Fruit fly (Drosophila melanogaster) S2 (cell line): ENCODE data around the gene CG31262.

Experiments
- CG8478 ChIP-seq: fragments of >200 bp; optimal IDR thresholded peaks from 2 replicates; lab custom pipeline; 2018
- CTCF ChIP-seq, 2 experiments: fragments of >200 bp; optimal IDR thresholded peaks; 2 replicates each; lab custom pipeline; 2018

CG31262 gene

DNA sequence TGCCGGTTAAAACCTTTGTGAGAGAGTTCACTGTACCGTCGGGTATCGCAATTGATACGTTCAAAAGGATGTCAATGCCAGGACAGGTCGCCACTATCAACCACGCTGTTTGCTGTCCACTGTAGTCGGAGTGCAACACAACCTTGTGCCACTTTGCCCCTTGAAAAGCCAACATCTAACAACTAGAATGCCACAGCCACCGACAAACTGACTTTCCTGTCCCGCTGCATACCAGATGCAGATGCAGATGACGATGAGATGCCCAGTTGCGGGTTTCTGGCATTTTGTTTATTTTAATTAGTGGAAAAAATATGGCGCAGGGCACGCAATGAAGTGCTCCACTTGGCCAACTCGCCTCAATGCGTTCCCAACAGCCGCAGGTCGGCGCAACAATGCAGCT is at the start of gene CG31262:
CG31262 (minus strand) TSS at position 101 of the 400 bp plus-strand sequence.
- TF ChIP-seq CTCF (optimal IDR thresholded peaks at IDR 0.05; lab: Kevin White, UChicago) (no peak), CG8478 (no peak)

DNA sequence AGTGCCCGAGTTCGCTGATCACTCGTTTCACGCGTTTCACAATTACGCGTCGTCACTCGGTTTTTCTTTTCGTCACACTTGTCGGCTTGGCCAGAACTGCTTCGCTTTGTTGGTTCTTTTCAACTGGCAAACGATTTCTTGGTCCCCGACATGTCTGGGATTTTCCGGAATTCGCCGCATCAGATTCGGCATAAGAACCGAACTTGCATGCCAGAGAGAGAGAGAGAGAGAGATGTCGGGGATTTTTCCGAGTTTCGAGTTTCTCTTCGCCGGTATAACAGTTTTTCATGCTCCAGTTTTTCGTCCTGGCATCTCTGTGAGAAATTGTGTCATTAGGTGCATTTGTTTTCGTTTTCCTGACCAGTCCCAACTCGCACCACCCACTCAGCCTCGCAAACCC is 42.1 kb upstream of the CG31262 start, which contains the start of the genes beat-IIb and CG44257:
beat-IIb (minus strand) TSS at position 101 of the 400 bp plus-strand sequence.
CG44257 (plus strand) TSS at position 330 of the 400 bp plus-strand sequence.
- TF ChIP-seq CG8478 (no peak), CTCF (optimal IDR thresholded peaks at IDR 0.05; lab: Kevin White, UChicago) (no peak)

DNA sequence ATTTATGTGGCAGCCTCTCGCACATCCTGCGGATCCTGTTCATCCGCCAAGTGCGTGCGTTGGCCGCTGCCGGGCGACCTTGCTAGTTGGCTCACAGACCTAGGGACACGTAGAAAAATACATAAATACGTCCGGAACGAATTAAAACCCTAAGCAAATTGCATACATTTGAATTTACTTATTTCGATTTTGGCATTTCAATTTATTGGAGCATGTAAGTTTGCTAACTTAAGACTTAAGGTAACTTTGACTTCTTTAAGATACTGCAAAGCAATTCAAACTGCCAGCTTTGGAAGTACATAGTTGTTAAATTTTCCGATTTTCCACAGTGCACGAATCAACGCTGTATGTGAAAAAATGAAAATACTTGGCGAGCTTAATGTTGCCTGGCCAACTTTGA is 31.2 kb upstream of the CG31262 start, which contains the start of gene CG44259:
CG44259 (minus strand) TSS at position 101 of the 400 bp plus-strand sequence.
- TF ChIP-seq CTCF (optimal IDR thresholded peaks at IDR 0.05; lab: Kevin White, UChicago) (no peak), CG8478 (no peak)

DNA sequence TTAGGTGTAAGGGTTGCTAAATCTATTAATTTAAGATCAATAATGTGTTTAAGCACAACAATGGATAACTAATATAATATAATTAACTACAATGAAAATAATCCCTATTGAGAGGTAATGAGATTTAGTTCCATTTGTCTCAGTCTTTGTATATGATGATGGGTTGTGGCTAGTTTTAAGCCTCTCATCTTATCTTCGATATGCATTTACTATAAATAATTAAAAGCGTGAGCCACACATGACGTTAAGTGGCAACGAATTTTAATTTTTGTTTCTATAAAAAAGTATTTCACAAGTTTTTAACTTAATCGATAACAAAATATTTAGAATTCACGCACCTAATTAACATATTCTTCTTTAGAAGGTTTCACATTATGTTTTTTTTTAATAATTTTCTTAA is 28.4 kb upstream of the CG31262 start:
- TF ChIP-seq CTCF (optimal IDR thresholded peaks at IDR 0.05; lab: Kevin White, UChicago) (no peak), CG8478 (no peak)

DNA sequence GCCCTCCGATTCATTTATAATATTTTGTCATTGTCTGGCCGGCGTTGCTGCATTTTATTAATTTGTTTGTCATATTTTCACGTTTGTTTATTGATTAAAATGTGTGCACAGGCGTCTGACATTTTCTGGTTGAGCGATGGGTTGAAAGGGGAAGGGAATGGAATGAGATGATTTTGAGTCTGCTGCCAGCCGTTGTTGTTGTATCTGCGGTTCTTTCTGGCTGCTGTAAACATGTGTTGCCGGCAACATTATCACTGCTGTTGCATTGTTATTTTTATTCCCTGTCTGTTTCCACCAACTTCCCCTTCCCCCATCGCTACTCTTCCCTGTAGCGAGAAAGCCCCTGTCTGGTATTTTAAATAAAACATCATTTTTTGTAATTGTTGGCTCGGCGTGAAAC is 26.4 kb upstream of the CG31262 start:
- no peak for TF ChIP-seq CG8478
- TF ChIP-seq CTCF (optimal IDR thresholded peaks at IDR 0.05; lab: Kevin White, UChicago) = no peak

DNA sequence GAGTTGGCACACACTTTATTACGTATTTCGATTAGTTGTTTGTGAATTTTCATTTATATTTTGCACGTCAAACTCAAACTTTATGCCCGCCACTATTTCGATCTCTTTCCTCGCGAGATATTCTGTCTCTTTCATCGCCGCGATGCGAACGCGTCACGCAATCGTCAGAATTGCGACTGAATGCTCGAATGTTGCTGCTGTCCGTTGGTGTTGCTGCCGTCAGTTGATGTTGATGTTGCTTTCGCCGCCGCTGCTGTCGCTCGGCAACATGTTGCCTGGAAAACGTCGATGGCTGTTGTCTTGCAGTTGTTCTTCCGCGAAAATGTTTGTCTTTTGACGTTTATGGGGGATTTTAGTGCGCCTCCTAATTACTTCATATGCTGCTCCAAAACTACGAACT is 24.8 kb upstream of the CG31262 start:
- TF ChIP-seq CTCF (optimal IDR thresholded peaks at IDR 0.05; lab: Kevin White, UChicago) (no peak), CG8478 (no peak)

DNA sequence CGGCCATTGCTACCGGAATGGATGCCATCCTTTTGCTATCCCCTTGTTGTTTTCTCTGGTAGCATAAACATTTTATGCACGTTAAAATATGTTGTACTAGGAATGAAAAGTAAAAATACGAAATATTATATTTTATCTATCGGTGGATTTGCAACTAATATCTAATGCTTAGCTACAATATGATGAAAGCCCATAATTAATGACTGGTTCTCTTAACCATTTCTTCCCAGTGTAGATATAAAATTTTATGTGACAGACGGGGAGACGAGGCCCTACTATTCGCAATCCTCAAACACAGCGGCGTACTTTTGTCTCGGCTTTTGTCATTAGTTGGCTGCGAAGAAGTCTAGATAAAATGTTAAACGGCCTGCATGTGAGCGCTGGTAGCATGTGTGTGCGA is 14.1 kb upstream of the CG31262 start:
- TF ChIP-seq CTCF (optimal IDR thresholded peaks at IDR 0.05; lab: Kevin White, UChicago) = no peak

DNA sequence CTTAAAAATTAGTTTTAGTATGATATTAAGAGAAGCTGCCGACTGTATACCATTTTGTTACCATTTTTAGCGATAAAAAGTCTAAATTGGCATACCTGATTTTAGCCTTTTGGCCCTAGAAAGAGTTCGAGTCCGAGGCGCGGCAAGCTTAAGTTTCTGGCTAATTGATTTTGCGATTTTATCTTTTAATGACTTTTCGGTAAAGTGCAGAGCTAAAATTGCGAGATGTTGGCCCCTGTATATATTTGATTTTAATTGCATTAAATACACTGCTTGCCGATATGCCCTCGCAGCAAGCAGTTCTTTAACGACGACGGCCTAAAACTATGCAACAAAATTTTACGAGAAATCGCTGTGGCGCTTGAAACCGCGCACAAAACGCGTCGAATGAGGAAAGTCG is 8.7 kb upstream of the CG31262 start:
- TF ChIP-seq CTCF (optimal IDR thresholded peaks at IDR 0.05; lab: Kevin White, UChicago) (peak; percentile 39 to 47), CG8478 (no peak)

DNA sequence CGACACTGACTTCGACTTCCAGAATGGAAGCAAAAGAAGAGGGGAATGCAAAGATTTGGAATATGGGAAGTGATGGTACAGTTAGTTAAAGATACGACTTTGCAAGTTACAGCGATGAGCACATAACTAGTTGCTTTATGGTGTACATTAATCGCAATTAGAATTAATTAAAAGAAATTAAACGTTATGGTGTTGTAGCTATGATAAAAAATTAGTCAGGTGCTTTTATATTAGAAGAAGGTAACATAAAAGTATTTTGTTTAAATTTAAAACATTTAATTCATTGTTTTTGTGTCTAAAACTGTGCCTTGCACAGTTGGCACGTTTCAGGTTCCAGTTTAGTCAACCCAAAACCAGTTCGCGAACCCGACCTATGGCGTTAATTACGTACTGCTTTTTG is 2.9 kb downstream of the CG31262 start:
- TF ChIP-seq CG8478 (no peak), CTCF (optimal IDR thresholded peaks at IDR 0.05; lab: Kevin White, UChicago) (no peak)

DNA sequence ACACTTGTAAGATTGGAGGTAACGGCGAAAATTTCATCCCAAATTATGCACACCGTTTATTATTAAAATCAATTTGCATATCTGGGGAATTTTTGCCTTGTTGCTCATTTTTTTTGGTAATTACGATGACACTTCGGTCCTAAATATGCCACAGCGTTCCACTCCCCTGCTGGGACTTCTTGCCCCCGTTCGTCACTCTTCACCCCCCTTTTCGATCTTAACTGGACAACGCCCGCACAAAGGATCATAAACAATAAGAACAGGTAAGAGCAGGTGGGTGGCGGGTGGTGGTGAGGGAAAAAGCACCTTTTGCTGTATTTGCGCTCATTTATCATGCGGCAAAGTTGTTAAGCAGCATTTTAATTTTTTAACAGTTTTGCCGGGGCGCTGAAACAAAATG is 12.9 kb downstream of the CG31262 start:
- TF ChIP-seq CG8478 = no peak

DNA sequence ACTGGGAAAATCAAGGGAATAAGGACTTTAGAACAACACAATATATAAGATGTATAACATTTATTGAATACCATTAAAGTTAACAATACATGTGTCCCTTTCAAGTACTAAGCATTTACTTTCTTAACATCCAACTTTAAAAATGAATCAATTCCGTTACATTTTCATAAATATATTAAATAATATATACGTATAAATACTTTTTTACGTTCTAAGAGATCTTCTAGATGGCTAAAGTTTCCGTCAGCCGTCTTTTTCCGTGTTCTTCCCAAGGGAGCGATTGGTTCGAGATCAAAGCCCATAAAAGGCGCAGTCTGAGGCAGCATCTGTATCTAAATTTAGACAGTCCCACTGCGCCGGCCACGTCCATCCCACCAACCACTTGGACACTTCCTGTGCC is 16.1 kb downstream of the CG31262 start:
- TF ChIP-seq CTCF (optimal IDR thresholded peaks at IDR 0.05; lab: Kevin White, UChicago) = no peak
- no peak for TF ChIP-seq CG8478

DNA sequence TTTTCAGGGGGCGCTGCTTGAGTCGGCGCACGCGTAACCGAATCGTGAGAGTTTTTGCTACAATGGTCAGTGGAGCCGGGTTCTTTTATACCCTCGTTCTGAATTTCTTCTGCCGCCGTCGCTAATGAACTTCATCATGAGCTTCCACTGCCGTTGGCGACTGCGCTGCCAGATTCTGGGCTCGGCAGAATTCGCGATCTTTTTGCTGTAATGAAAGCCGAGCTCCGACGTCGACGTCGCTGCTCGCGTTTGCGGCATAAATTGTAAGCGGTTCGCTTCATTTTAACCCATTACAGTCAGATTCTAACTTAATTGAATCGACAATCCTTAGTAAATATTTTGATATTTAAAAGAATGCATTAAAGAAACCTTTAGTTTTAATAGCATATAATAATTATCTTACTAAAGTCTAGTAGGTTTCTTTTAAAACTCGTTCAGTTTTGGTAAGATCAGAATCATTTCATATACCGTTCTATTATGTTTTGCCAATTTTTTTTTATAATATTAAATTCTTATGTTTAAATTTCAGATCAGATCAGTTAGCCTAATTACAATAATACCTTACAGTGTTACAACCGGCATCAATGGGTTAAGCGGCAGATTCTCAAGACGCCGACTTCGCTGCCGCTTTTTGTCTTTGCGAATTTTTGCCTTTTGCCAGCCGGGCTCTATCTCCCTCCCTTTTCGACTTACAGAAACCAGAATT is 20.6 kb downstream of the CG31262 start, which contains the start of gene Mur89F:
Mur89F (minus strand) TSS at position 51 of the 706 bp plus-strand sequence.
- no peak for TF ChIP-seq CG8478
- TF ChIP-seq CTCF (optimal IDR thresholded peaks at IDR 0.05; lab: Kevin White, UChicago) = no peak

DNA sequence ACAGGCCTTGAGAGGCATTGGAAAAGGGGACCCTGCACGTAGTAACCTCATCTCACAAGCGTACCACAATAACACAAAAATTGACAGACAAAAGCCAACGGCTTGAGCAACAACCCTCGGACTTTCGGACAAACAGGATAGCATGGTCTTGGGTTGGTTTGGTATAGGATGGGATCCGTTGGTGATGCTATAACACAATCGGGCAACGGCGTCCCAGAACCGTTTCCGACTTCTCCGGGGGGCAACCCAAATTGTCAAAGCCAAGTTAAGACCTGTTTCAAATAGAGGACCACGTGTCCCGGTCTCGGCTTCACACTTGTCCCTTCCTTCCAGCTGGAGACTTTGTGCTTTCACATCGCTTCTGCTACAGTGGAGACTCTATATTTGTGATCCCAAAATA is 25.3 kb downstream of the CG31262 start:
- no peak for TF ChIP-seq CTCF (optimal IDR thresholded peaks at IDR 0.05; lab: Kevin White, UChicago)
- no peak for TF ChIP-seq CG8478

DNA sequence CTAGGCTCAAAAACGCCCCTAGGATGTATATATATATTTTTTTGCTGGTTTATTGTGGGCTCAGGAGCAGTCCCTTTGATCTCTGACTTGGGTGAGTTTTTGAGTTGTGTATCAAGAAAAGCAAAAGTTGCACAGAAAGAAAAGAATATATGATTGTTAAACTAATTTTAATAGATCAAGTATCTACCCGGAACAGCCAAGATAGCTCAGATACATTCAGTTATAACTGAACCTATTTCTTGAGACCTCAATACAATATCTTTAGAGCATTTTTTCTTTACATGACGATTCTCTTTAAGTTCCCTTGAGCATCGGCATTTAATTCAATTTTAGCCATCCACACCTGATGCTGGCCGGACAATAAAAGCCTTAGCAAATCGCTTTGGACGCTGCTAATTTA is 29.2 kb downstream of the CG31262 start:
- TF ChIP-seq CG8478 = no peak
- TF ChIP-seq CTCF (optimal IDR thresholded peaks at IDR 0.05; lab: Kevin White, UChicago) = no peak

DNA sequence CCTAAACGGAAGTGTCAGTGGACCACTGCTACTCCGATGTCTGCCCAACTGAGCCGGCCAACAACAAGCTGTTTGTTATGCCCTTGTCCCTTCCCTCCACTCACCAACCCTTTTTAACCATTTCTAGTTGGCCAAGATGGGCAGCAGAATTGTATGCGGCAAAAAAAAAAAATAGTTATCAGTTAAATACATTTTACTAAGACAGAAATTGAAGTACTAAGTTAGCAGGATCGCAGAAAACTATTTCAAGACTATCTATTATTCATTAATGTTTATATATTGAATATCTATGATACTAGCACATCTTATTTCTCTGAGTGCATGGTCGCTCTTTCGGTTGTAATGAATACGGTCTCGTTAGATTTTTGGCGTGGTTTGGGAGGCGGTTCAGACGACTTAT is 30.9 kb downstream of the CG31262 start:
- TF ChIP-seq CTCF (optimal IDR thresholded peaks at IDR 0.05; lab: Kevin White, UChicago) = no peak
- no peak for TF ChIP-seq CG8478

DNA sequence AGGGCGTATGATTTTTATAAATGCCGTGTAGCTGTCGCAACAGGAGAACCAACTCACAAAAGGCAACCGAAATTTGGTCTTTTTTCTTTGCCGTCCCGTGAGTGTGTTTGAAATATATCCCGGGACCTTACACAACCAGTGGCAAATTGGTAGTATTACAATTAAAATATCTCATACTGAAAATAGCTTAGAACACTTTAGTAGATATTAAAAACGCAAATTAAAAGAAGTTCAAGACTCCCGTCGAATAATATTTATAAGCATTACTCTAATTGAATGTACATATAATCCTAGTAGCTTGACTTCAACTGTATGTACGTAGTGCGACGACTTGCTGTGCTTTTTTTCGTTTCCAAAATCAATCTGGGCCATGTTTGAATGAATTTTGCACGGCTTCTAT is 44.7 kb downstream of the CG31262 start:
- TF ChIP-seq CG8478 (no peak), CTCF (optimal IDR thresholded peaks at IDR 0.05; lab: Kevin White, UChicago) (no peak)
